Fruit fly (Drosophila melanogaster) whole organism: ENCODE data around the gene Or83c.

Experiments used
- pan ChIP-seq: fragments of >200 bp; optimal IDR thresholded peaks from 2 replicates; lab custom pipeline; 2017
- psq ChIP-seq: fragments of >200 bp; optimal IDR thresholded peaks from 2 replicates; lab custom pipeline; 2017
- usp ChIP-seq: fragments of >200 bp; optimal IDR thresholded peaks from 2 replicates; lab custom pipeline; 2017; ENCODE audit warnings: missing biosample characterization, missing genetic modification characterization, mixed read lengths

DNA sequence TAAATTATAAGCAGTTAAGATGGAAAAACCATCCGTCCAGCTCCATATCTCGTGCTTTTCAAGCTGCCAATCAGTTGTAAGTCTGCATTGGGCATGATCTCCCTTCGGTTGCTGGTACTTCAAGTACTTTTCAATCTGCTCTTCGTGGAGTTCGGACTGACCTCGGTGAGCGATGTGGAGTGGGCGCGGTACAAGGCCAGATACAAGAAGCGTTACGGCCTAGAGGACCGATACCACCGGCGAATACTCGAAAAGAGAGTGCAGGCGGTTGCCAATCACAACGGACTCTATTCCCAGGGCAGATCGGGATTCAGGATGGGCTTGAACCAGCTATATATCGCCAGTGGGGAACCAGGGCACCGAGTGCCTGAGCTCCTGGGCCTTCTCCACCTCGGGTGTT lies 50.4 kb downstream of the Or83c start:
- TF ChIP-seq pan (lab: Kevin White, UChicago) (no peak), psq (lab: Kevin White, UChicago) (no peak), usp (GFP tag; lab: Kevin White, UChicago) (no peak)
